Worm (Caenorhabditis elegans): ENCODE data around the gene clec-65.

The clec-65 gene

ce11 chrII:12897942-12898341, 3.2 kb upstream of the clec-65 start, which contains the start of gene clec-64:
Gene clec-64 (plus strand): TSS chrII:12898242.
- no peak for TF ChIP-seq W03F9.2 (tag; optimal IDR thresholded peaks at IDR 0.05)
- TF ChIP-seq him-1 (tag; optimal IDR thresholded peaks at IDR 0.05): no peak
- no peak for TF ChIP-seq dao-5 (tag; optimal IDR thresholded peaks at IDR 0.05)

ce11 chrII:12904174-12904573, 3.0 kb downstream of the clec-65 start, which contains the start of gene clec-66:
Gene clec-66 (plus strand): TSS chrII:12904398.
- TF ChIP-seq W03F9.2 (tag; optimal IDR thresholded peaks at IDR 0.05): no peak
- no peak for TF ChIP-seq dao-5 (tag; optimal IDR thresholded peaks at IDR 0.05)
- TF ChIP-seq him-1 (tag; optimal IDR thresholded peaks at IDR 0.05): no peak

- TF ChIP-seq W03F9.2 (tag; optimal IDR thresholded peaks at IDR 0.05) (no peak), him-1 (tag; optimal IDR thresholded peaks at IDR 0.05) (no peak), dao-5 (tag; optimal IDR thresholded peaks at IDR 0.05) (no peak)
These were observed 5.9 kb downstream of the clec-65 start, which contains the start of gene nspb-11 for ce11 chrII:12907070-12907469. Gene nspb-11 (plus strand): TSS chrII:12907370.

ce11 chrII:12908779-12909178, 7.7 kb downstream of the clec-65 start, which contains the start of gene ddn-2:
Gene ddn-2 (plus strand): TSS chrII:12909079.
- TF ChIP-seq W03F9.2 (tag; optimal IDR thresholded peaks at IDR 0.05): no peak
- no peak for TF ChIP-seq him-1 (tag; optimal IDR thresholded peaks at IDR 0.05)
- TF ChIP-seq dao-5 (tag; optimal IDR thresholded peaks at IDR 0.05): no peak

- TF ChIP-seq dao-5 (tag; optimal IDR thresholded peaks at IDR 0.05) (no peak), him-1 (tag; optimal IDR thresholded peaks at IDR 0.05) (no peak), W03F9.2 (tag; optimal IDR thresholded peaks at IDR 0.05) (no peak)
These were observed 13.5 kb downstream of the clec-65 start, which contains the start of gene F35C5.12 for ce11 chrII:12914514-12915075. Gene F35C5.12 (minus strand): TSS chrII:12914564.

- peak; percentile 65 for TF ChIP-seq W03F9.2 (tag; optimal IDR thresholded peaks at IDR 0.05)
- no peak for TF ChIP-seq him-1 (tag; optimal IDR thresholded peaks at IDR 0.05)
These were observed 17.9 kb downstream of the clec-65 start, which contains the start of the genes F58G1.2 and wago-4 for ce11 chrII:12918960-12919553. Gene F58G1.2 (minus strand): TSS chrII:12919010. Gene wago-4 (plus strand): TSS chrII:12919551.

ce11 chrII:12921478-12921877, 20.4 kb downstream of the clec-65 start:
- TF ChIP-seq dao-5 (tag; optimal IDR thresholded peaks at IDR 0.05) (no peak), him-1 (tag; optimal IDR thresholded peaks at IDR 0.05) (no peak), W03F9.2 (tag; optimal IDR thresholded peaks at IDR 0.05) (no peak)

- TF ChIP-seq him-1 (tag; optimal IDR thresholded peaks at IDR 0.05) (no peak), W03F9.2 (tag; optimal IDR thresholded peaks at IDR 0.05) (no peak), dao-5 (tag; optimal IDR thresholded peaks at IDR 0.05) (no peak)
These were observed 22.1 kb downstream of the clec-65 start for ce11 chrII:12923225-12923624.

- TF ChIP-seq dao-5 (tag; optimal IDR thresholded peaks at IDR 0.05) (no peak), him-1 (tag; optimal IDR thresholded peaks at IDR 0.05) (no peak), W03F9.2 (tag; optimal IDR thresholded peaks at IDR 0.05) (no peak)
These were observed 24.4 kb downstream of the clec-65 start, which contains the start of gene F58G1.8 for ce11 chrII:12925551-12925950. Gene F58G1.8 (minus strand): TSS chrII:12925651.

- TF ChIP-seq dao-5 (tag; optimal IDR thresholded peaks at IDR 0.05): no peak
- TF ChIP-seq him-1 (tag; optimal IDR thresholded peaks at IDR 0.05): no peak
- TF ChIP-seq W03F9.2 (tag; optimal IDR thresholded peaks at IDR 0.05): no peak
These were observed 27.1 kb downstream of the clec-65 start, which contains the start of gene F58G1.3 for ce11 chrII:12928241-12928640. Gene F58G1.3 (minus strand): TSS chrII:12928341.

- no peak for TF ChIP-seq him-1 (tag; optimal IDR thresholded peaks at IDR 0.05)
- no peak for TF ChIP-seq W03F9.2 (tag; optimal IDR thresholded peaks at IDR 0.05)
- TF ChIP-seq dao-5 (tag; optimal IDR thresholded peaks at IDR 0.05): no peak
These were observed 29.0 kb downstream of the clec-65 start for ce11 chrII:12930138-12930537.

- TF ChIP-seq dao-5 (tag; optimal IDR thresholded peaks at IDR 0.05) (no peak), W03F9.2 (tag; optimal IDR thresholded peaks at IDR 0.05) (no peak), him-1 (tag; optimal IDR thresholded peaks at IDR 0.05) (no peak)
These were observed 30.4 kb downstream of the clec-65 start, which contains the start of gene dct-18 for ce11 chrII:12931456-12931923. Gene dct-18 (plus strand): TSS chrII:12931873.

ce11 chrII:12935259-12935658, 34.1 kb downstream of the clec-65 start, which contains the start of gene lips-9:
Gene lips-9 (minus strand): TSS chrII:12935359.
- TF ChIP-seq W03F9.2 (tag; optimal IDR thresholded peaks at IDR 0.05): no peak
- no peak for TF ChIP-seq dao-5 (tag; optimal IDR thresholded peaks at IDR 0.05)
- no peak for TF ChIP-seq him-1 (tag; optimal IDR thresholded peaks at IDR 0.05)

ce11 chrII:12939161-12939560, 38.0 kb downstream of the clec-65 start:
- TF ChIP-seq dao-5 (tag; optimal IDR thresholded peaks at IDR 0.05) (no peak), him-1 (tag; optimal IDR thresholded peaks at IDR 0.05) (no peak), W03F9.2 (tag; optimal IDR thresholded peaks at IDR 0.05) (no peak)

All from whole organism, L4/young adult.